Worm (Caenorhabditis elegans) whole organism, midembryonic: ENCODE results near the gene H03G16.7.

Experiments used
- T22C8.4 ChIP-seq: fragments of 200-800 bp; sonication (Bioruptor generic); IDR thresholded peaks from 2 replicates; pipeline ENCODE4 v1.3.6; 2022; ENCODE audit warnings: missing genetic modification characterization, missing compliant biosample characterization
- cog-1 ChIP-seq: sonication (generic microtip); optimal IDR thresholded peaks from 2 replicates; lab custom pipeline; 2016; ENCODE audit warnings: missing genetic modification characterization, missing compliant biosample characterization
- flt-1 ChIP-seq: fragments of 200-800 bp; sonication (Bioruptor generic); IDR thresholded peaks from 2 replicates; pipeline ENCODE4 v1.3.6; 2022; ENCODE audit warnings: missing genetic modification characterization, missing compliant biosample characterization
- klf-2 ChIP-seq: fragments of 200-800 bp; sonication (Bioruptor generic); conservative IDR thresholded peaks from 2 replicates; pipeline ENCODE4 v1.3.6; 2022; ENCODE audit warnings: missing genetic modification reagents, missing genetic modification characterization, missing compliant biosample characterization
- med-1 ChIP-seq: sonication (generic microtip); optimal IDR thresholded peaks from 2 replicates; lab custom pipeline; 2017; ENCODE audit warnings: missing genetic modification characterization, mild to moderate bottlenecking, missing compliant biosample characterization, antibody characterized with exemption, missing genetic modification reagents; ENCODE audit not compliant: insufficient read depth
- ref-1 ChIP-seq: fragments of 200-800 bp; sonication (Bioruptor generic); conservative IDR thresholded peaks from 2 replicates; pipeline ENCODE4 v1.3.6; 2022; ENCODE audit warnings: missing genetic modification reagents, missing genetic modification characterization, missing compliant biosample characterization
- tab-1 ChIP-seq: fragments of 200-800 bp; sonication (Bioruptor generic); IDR thresholded peaks from 2 replicates; pipeline ENCODE4 v1.3.6; 2022; ENCODE audit warnings: missing genetic modification characterization, missing compliant biosample characterization
- ztf-23 ChIP-seq: fragments of 200-800 bp; sonication (Bioruptor generic); IDR thresholded peaks from 2 replicates; pipeline ENCODE4 v1.3.6; 2022; ENCODE audit warnings: missing genetic modification reagents, missing genetic modification characterization, missing compliant biosample characterization
- ztf-29 ChIP-seq: fragments of 200-800 bp; sonication (Bioruptor generic); IDR thresholded peaks from 2 replicates; pipeline ENCODE4 v1.3.6; 2022; ENCODE audit warnings: missing genetic modification reagents, missing genetic modification characterization, missing compliant biosample characterization

Gene H03G16.7

DNA sequence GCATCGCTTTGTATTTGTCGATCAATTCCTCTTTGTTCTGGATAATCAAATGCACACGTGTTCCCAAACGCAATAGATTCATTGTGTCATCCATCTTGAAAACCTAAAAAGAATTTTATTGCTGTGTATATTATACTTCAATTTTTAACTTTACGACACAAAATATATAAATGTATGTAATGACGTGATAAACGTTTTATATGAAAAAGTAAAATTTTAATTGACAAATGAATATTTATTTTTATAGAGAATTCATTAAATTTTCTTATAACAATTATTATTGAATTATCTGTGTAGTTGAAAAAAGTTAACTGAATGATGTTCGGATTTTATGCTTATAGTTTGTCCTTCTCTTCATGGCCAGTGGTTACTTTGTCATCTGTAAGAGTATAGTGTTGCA is at the start of gene H03G16.7:
Gene H03G16.7 (minus strand): TSS at position 101 of the 400 bp plus-strand sequence.
- TF ChIP-seq ztf-23 (GFP tag; lab: Robert Waterston, UW) (no peak), tab-1 (GFP tag; lab: Robert Waterston, UW) (no peak), ztf-29 (GFP tag; lab: Robert Waterston, UW) (no peak), klf-2 (no peak), med-1 (GFP tag; lab: Kevin White, UChicago) (no peak), cog-1 (tag; lab: Kevin White, UChicago) (no peak), ref-1 (GFP tag; lab: Robert Waterston, UW) (no peak), T22C8.4 (GFP tag; lab: Robert Waterston, UW) (no peak), flt-1 (no peak)

DNA sequence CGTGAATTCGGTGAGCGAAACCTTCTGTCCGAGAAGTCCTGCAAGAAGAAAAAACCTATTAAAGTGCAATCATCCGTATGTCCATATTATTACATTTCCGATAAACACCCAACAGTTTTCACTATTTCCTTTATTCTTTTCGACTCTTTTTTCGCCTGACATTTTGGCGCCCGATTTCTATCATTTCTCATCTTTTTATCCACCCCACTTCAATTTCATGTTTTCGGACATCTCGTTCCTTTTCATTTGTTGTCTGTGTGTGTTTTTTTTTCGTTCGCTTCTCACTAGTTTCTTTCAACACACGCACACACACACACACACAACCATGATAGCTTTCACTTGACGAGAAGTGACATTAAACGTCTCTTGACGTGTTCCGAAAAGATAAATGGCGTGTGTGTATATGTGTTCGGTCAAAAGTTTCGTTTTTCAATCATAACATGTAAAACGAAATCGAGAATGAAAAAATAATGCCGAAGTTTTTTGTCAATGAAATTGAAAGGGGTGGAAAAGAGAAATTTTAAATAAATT is 49.2 kb upstream of the H03G16.7 start:
- TF ChIP-seq ztf-23 (GFP tag; lab: Robert Waterston, UW) (no peak), klf-2 (no peak), ref-1 (GFP tag; lab: Robert Waterston, UW) (no peak), tab-1 (GFP tag; lab: Robert Waterston, UW) (no peak), flt-1 (no peak), med-1 (GFP tag; lab: Kevin White, UChicago) (no peak), T22C8.4 (GFP tag; lab: Robert Waterston, UW) (no peak), cog-1 (tag; lab: Kevin White, UChicago) (no peak), ztf-29 (GFP tag; lab: Robert Waterston, UW) (no peak)

- TF ChIP-seq klf-2, result no peak
- no peak for TF ChIP-seq cog-1 (tag; lab: Kevin White, UChicago)
- no peak for TF ChIP-seq ref-1 (GFP tag; lab: Robert Waterston, UW)
- TF ChIP-seq tab-1 (GFP tag; lab: Robert Waterston, UW), result no peak
- TF ChIP-seq flt-1, result no peak
- TF ChIP-seq med-1 (GFP tag; lab: Kevin White, UChicago), result no peak
- no peak for TF ChIP-seq ztf-23 (GFP tag; lab: Robert Waterston, UW)
- no peak for TF ChIP-seq T22C8.4 (GFP tag; lab: Robert Waterston, UW)
- TF ChIP-seq ztf-29 (GFP tag; lab: Robert Waterston, UW), result no peak
Observed at ce11 chrX:15103481-15103880, 47.7 kb upstream of the H03G16.7 start.

- TF ChIP-seq cog-1 (tag; lab: Kevin White, UChicago) (peak; percentile 3), med-1 (GFP tag; lab: Kevin White, UChicago) (no peak), flt-1 (0 out of 2 replicates have a peak, but pooled peaks have one; percentile 12), ztf-23 (GFP tag; lab: Robert Waterston, UW) (0 out of 2 replicates have a peak, but pooled peaks have one; percentile 26), tab-1 (GFP tag; lab: Robert Waterston, UW) (0 out of 2 replicates have a peak, but pooled peaks have one; percentile 45)
Observed at ce11 chrX:15100369-15100963, 44.7 kb upstream of the H03G16.7 start, which contains the start of gene dhhc-1. Gene dhhc-1, minus strand, starts transcription at chrX:15100419.

ce11 chrX:15097763-15098162 is 41.9 kb upstream of the H03G16.7 start, which contains the start of gene F09B12.3:
Gene F09B12.3, minus strand, starts transcription at chrX:15097954.
- TF ChIP-seq ref-1 (GFP tag; lab: Robert Waterston, UW) (no peak), flt-1 (no peak), med-1 (GFP tag; lab: Kevin White, UChicago) (no peak)

ce11 chrX:15096277-15096676 is 40.5 kb upstream of the H03G16.7 start:
- TF ChIP-seq tab-1 (GFP tag; lab: Robert Waterston, UW) (no peak), ref-1 (GFP tag; lab: Robert Waterston, UW) (no peak), flt-1 (no peak), cog-1 (tag; lab: Kevin White, UChicago) (no peak), ztf-29 (GFP tag; lab: Robert Waterston, UW) (no peak), ztf-23 (GFP tag; lab: Robert Waterston, UW) (no peak), klf-2 (no peak)

ce11 chrX:15094973-15095372 is 39.2 kb upstream of the H03G16.7 start, which contains the start of gene F09B12.7:
Gene F09B12.7, minus strand, starts transcription at chrX:15095073.
- no peak for TF ChIP-seq cog-1 (tag; lab: Kevin White, UChicago)
- TF ChIP-seq flt-1, result no peak
- no peak for TF ChIP-seq tab-1 (GFP tag; lab: Robert Waterston, UW)
- no peak for TF ChIP-seq T22C8.4 (GFP tag; lab: Robert Waterston, UW)
- TF ChIP-seq ztf-23 (GFP tag; lab: Robert Waterston, UW), result no peak
- TF ChIP-seq ref-1 (GFP tag; lab: Robert Waterston, UW), result no peak
- no peak for TF ChIP-seq med-1 (GFP tag; lab: Kevin White, UChicago)
- no peak for TF ChIP-seq klf-2
- TF ChIP-seq ztf-29 (GFP tag; lab: Robert Waterston, UW), result no peak

DNA sequence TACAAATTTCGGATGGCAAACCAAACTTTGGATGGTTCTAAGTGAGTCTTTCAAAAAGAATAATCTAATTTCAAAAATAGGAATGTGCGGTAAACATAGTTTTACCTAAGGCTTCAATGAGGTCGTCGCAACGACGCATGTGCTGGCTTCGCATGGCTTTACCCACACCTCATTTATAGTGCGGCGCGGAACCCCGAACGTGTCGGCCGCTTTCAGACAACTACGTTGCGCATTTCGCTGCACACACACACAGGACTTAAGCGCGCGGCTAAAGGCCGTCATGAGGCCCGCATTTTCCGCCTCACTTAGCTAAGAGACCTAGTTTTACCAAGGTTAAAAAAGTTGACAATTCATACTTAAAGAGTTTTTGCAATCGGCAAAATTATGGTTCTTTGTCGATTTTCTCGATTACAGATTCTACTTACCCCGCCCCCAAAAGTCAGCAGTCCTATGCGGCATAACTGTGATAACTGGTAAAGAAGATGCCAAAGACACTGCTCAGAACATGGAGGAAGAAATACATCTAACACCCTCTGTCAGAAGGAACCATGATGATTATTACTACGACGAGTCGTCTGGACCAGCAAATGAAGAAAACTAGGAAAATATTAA is 37.1 kb upstream of the H03G16.7 start:
- no peak for TF ChIP-seq klf-2
- TF ChIP-seq ztf-23 (GFP tag; lab: Robert Waterston, UW), result no peak
- 0 out of 2 replicates have a peak, but pooled peaks have one; percentile 46 for TF ChIP-seq tab-1 (GFP tag; lab: Robert Waterston, UW)

ce11 chrX:15089123-15089522 is 33.3 kb upstream of the H03G16.7 start, which contains the start of gene flr-4:
Gene flr-4, plus strand, starts transcription at chrX:15089397.
- no peak for TF ChIP-seq ref-1 (GFP tag; lab: Robert Waterston, UW)
- no peak for TF ChIP-seq klf-2
- no peak for TF ChIP-seq cog-1 (tag; lab: Kevin White, UChicago)
- no peak for TF ChIP-seq ztf-29 (GFP tag; lab: Robert Waterston, UW)
- no peak for TF ChIP-seq ztf-23 (GFP tag; lab: Robert Waterston, UW)
- TF ChIP-seq flt-1, result no peak
- TF ChIP-seq T22C8.4 (GFP tag; lab: Robert Waterston, UW), result no peak
